Fruit fly (Drosophila melanogaster): ENCODE measurements around the gene CG1492.

Gene CG1492

DNA sequence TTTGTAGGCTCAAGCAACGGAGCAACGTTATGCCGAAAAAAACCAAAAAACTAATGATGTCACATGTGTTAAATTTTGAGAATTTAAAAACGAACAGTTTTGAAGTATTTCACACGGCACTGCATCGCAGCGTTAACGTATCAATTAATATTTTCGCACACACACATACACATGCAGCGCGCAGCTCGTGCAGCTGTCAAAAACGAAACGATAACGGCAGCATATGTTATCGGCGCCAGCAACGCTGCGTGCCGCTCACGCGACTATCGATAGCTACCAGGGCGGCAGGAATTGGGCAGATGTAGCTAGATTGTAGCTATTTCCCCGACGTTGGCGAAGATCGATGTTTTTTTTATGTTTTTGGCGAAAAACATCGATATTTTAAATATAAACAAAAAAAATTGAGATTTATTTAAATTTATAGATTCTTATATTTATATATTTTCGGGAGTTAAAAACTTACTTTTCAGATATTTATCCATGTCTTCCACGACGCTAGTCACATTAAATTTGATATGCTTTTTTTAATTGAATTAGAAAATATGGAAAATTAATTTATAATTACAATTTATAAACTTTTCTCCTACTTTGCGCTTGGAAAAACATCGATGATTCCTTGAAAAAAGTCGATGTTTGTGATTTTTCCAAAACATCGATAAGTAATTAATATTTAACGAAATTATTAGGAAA lies 17.0 kb upstream of the CG1492 start, which contains the start of gene Usp7 (continued):
- TF ChIP-seq Dad (GFP tag; optimal IDR thresholded peaks at IDR 0.05) (no peak), CG18476 (GFP tag; optimal IDR thresholded peaks at IDR 0.05) (no peak), grn (GFP tag; optimal IDR thresholded peaks at IDR 0.05) (no peak), ase (GFP tag; IDR thresholded peaks at IDR 0.05) (no peak), TFAM (GFP tag; optimal IDR thresholded peaks at IDR 0.05) (no peak), schlank (tag; optimal IDR thresholded peaks at IDR 0.05) (no peak), CG3407 (GFP tag; optimal IDR thresholded peaks at IDR 0.05) (no peak), Nf-YB (GFP tag; optimal IDR thresholded peaks at IDR 0.05) (no peak), CG30403 (GFP tag; optimal IDR thresholded peaks at IDR 0.05) (peak; percentile 20), CG2889 (GFP tag; IDR thresholded peaks at IDR 0.05) (no peak), crp (GFP tag; optimal IDR thresholded peaks at IDR 0.05) (peak in 1 of 2 experiments; percentile 61), CG2116 (GFP tag; optimal IDR thresholded peaks at IDR 0.05) (peak; percentile 96), NfI (GFP tag; optimal IDR thresholded peaks at IDR 0.05) (no peak), CG8359 (GFP tag; optimal IDR thresholded peaks at IDR 0.05; ENCODE audit: borderline replicate concordance) (no peak), CG6765 (GFP tag; optimal IDR thresholded peaks at IDR 0.05) (no peak), nmo (GFP tag; optimal IDR thresholded peaks at IDR 0.05) (peak; percentile 61), Ptx1 (GFP tag; IDR thresholded peaks at IDR 0.05) (no peak), gfzf (GFP tag; optimal IDR thresholded peaks at IDR 0.05) (no peak), CG43689 (GFP tag; IDR thresholded peaks at IDR 0.05) (no peak), dan (GFP tag; IDR thresholded peaks at IDR 0.05) (no peak), CG18262 (tag; optimal IDR thresholded peaks at IDR 0.05) (no peak), CG31441 (GFP tag; IDR thresholded peaks at IDR 0.05) (no peak; the same call in 1 of the 2 replicates), BEAF-32 (GFP tag; optimal IDR thresholded peaks at IDR 0.05) (peak; percentile 91), vfl (GFP tag; optimal IDR thresholded peaks at IDR 0.05) (no peak), rib (GFP tag; IDR thresholded peaks at IDR 0.05) (no peak), Bteb2 (GFP tag; optimal IDR thresholded peaks at IDR 0.05) (no peak), Bgb (GFP tag; IDR thresholded peaks at IDR 0.05; ENCODE audit: partially characterized antibody) (peak; percentile 98)

DNA sequence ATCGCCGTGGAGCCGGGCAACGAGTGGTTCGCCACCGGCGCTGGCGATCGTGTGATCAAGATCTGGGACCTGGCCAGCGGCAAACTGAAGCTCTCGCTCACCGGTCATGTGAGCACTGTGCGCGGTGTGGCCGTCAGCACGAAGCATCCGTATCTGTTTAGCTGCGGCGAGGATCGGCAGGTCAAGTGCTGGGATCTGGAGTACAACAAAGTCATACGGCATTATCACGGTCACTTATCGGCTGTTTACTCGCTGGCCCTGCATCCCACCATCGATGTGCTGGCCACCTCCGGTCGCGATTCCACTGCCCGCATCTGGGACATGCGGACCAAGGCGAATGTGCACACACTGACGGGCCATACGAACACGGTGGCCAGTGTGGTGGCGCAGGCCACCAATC lies 9.7 kb upstream of the CG1492 start:
- TF ChIP-seq z (GFP tag; IDR thresholded peaks at IDR 0.05) (no peak), CG17829 (tag; optimal IDR thresholded peaks at IDR 0.05) (no peak), crp (GFP tag; optimal IDR thresholded peaks at IDR 0.05) (no peak), CG8478 (optimal IDR thresholded peaks at IDR 0.05) (peak; percentile 2), Elba2 (GFP tag; optimal IDR thresholded peaks at IDR 0.05) (no peak), CG2678 (tag; optimal IDR thresholded peaks at IDR 0.05) (no peak), CG8944 (GFP tag; optimal IDR thresholded peaks at IDR 0.05) (no peak), eve (GFP tag; optimal IDR thresholded peaks at IDR 0.05) (no peak)

DNA sequence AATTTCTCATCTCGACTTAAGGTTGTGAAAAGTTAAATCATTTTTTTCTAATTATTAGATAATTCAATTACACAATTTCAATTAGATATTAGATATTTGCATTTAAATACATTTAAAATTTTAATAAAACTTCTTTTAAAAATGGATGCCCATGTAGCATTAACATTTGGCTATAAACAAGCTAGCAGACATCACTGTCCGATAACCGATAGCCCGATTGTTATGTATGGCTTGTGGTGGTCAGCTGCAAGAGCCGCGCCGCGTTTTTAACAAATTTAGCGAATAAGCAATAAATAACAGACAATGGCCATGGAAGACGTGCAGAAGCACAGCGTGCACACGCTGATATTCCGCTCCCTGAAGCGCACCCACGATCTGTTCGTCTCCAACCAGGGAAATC lies 8.8 kb upstream of the CG1492 start, which contains the start of gene Tango4:
Gene Tango4 (plus strand): TSS at position 212 of the 400 bp plus-strand sequence.
- 0 out of 2 replicates have a peak, but pooled peaks have one; percentile 23 for TF ChIP-seq Scr (GFP tag; IDR thresholded peaks at IDR 0.05; ENCODE audit: partially characterized antibody)
- TF ChIP-seq row (GFP tag; IDR thresholded peaks at IDR 0.05) = peak; percentile 77
- peak; percentile 19 for TF ChIP-seq pzg (GFP tag; optimal IDR thresholded peaks at IDR 0.05)
- TF ChIP-seq CG34224 (GFP tag; IDR thresholded peaks at IDR 0.05; ENCODE audit: partially characterized antibody) = 0 out of 3 replicates have a peak, but pooled peaks have one; percentile 25
- TF ChIP-seq MESR4 (GFP tag; optimal IDR thresholded peaks at IDR 0.05) = peak; percentile 11
- no peak for TF ChIP-seq hbn (GFP tag; IDR thresholded peaks at IDR 0.05; ENCODE audit: partially characterized antibody)
- peak; percentile 26 for TF ChIP-seq BEAF-32 (GFP tag; optimal IDR thresholded peaks at IDR 0.05)
- peak; percentile 27 for TF ChIP-seq stwl (tag; optimal IDR thresholded peaks at IDR 0.05)
- TF ChIP-seq HLH4C (GFP tag; IDR thresholded peaks at IDR 0.05; ENCODE audit: partially characterized antibody) = peak; percentile 32
- TF ChIP-seq CG13287 (GFP tag; IDR thresholded peaks at IDR 0.05; ENCODE audit: partially characterized antibody) = peak; percentile 31
- TF ChIP-seq pfk (GFP tag; optimal IDR thresholded peaks at IDR 0.05) = no peak
- no peak for TF ChIP-seq gsb (GFP tag; IDR thresholded peaks at IDR 0.05)
- peak; percentile 66; the same call in 2 of the 3 replicates for TF ChIP-seq hb (GFP tag; IDR thresholded peaks at IDR 0.05; ENCODE audit: partially characterized antibody)
- TF ChIP-seq CG1603 (tag; optimal IDR thresholded peaks at IDR 0.05) = no peak
- no peak for TF ChIP-seq Hsf (GFP tag; optimal IDR thresholded peaks at IDR 0.05)
- peak; percentile 69 for TF ChIP-seq Dref (GFP tag; IDR thresholded peaks at IDR 0.05)

Data from whole organism, embryonic.